Fruit fly (Drosophila melanogaster) Kc167 (cell line): ENCODE data around the gene CG14400.

Source experiments
- h ChIP-seq: fragments of >200 bp; optimal IDR thresholded peaks from 3 replicates; lab custom pipeline; 2018; ENCODE audit warnings: missing external identifiers
- insv ChIP-seq: fragments of >200 bp; optimal IDR thresholded peaks from 3 replicates; lab custom pipeline; 2018; ENCODE audit warnings: missing external identifiers

DNA sequence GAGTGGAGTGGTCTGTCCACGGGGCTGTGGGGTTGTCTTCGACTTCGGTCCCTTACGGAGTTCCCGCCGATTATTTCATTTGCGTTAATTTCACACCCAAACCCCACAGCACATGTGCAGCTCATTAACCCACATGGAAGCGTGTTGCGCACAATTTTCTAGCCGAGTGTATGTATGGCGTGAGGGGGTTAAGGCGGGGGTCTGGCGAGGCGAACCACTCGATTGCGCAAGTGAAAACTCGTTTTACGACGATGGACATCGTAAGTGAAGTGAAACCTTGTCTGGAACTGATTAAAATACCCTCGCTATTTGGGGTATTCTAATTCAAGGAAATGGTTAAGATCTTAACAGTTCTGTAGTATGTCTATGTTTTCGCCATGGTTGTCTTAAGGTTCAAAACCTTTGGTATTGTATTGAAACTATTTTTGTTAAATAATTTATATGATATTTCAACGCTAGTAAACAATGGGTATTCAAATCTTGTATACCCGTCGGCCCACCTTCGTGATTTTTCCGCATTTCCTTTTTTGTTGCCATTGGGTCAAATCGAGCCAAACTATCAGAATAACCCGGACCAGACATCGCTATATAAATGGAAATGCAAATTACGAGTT lies 46.5 kb downstream of the CG14400 start:
- TF ChIP-seq insv (lab: Kevin White, UChicago) (no peak), h (lab: Kevin White, UChicago) (no peak)
